ENCODE assay signal across 3 fruit fly cellular contexts in genomic region chr3L:15647712-15648621, dm6.
TF ChIP-seq lines count a peak whose summit lies in the region.

Gene comm3, minus strand, starts transcription at chr3L:15647762.
Gene CG43083, plus strand, starts transcription at chr3L:15648571.

- TF ChIP-seq CTCF in whole organism, embryonic (GFP tag; optimal IDR thresholded peaks at IDR 0.05; lab: Kevin White, UChicago), result no peak

TF ChIP-seq in whole organism, embryonic, 481 proteins besides CTCF, POLR2A, EP300 and RAD21:
- TF ChIP-seq croc (GFP tag; conservative IDR thresholded peaks at IDR 0.05; lab: Robert Waterston, UW) (no peak), sens (GFP tag; lab: Kevin White, UChicago) (peak; percentile 52), ase (GFP tag; IDR thresholded peaks at IDR 0.05; lab: Robert Waterston, UW) (no peak), salm (tag; optimal IDR thresholded peaks at IDR 0.05; lab: Kevin White, UChicago) (no peak), cg (GFP tag; optimal IDR thresholded peaks at IDR 0.05; lab: Kevin White, UChicago) (no peak), bcd (GFP tag; optimal IDR thresholded peaks at IDR 0.05; lab: Kevin White, UChicago) (no peak), pfk (GFP tag; optimal IDR thresholded peaks at IDR 0.05; lab: Kevin White, UChicago) (no peak), CG6813 (GFP tag; optimal IDR thresholded peaks at IDR 0.05; lab: Kevin White, UChicago) (peak; percentile 31), sd (tag; optimal IDR thresholded peaks at IDR 0.05; lab: Kevin White, UChicago) (peak; percentile 85), CG17568 (GFP tag; optimal IDR thresholded peaks at IDR 0.05; lab: Kevin White, UChicago) (peak; percentile 15), CG5953 (GFP tag; IDR thresholded peaks at IDR 0.05; lab: Robert Waterston, UW) (no peak), CG15011 (GFP tag; optimal IDR thresholded peaks at IDR 0.05; lab: Kevin White, UChicago) (no peak)

TF ChIP-seq in whole organism, prepupa, 60 proteins besides CTCF, POLR2A, EP300 and RAD21:
- TF ChIP-seq Eip78C (GFP tag; lab: Kevin White, UChicago), result peak; percentile 53
- no peak for TF ChIP-seq topi (GFP tag; optimal IDR thresholded peaks at IDR 0.05; lab: Kevin White, UChicago)
- TF ChIP-seq fkh (GFP tag; optimal IDR thresholded peaks at IDR 0.05; lab: Kevin White, UChicago), result peak; percentile 73
- TF ChIP-seq Sox15 (GFP tag; optimal IDR thresholded peaks at IDR 0.05; lab: Kevin White, UChicago), result no peak
- TF ChIP-seq CG34406 (GFP tag; optimal IDR thresholded peaks at IDR 0.05; lab: Kevin White, UChicago), result no peak
- no peak for TF ChIP-seq CG6163 (GFP tag; IDR thresholded peaks at IDR 0.05; lab: Robert Waterston, UW)
- no peak for TF ChIP-seq CG3032 (tag; optimal IDR thresholded peaks at IDR 0.05; lab: Kevin White, UChicago)
TF ChIP-seq in whole organism, prepupa: peak in this region for 2.

TF ChIP-seq in whole organism, wandering third instar larva, 38 proteins besides CTCF, POLR2A, EP300 and RAD21:
- TF ChIP-seq Hr78 (GFP tag; optimal IDR thresholded peaks at IDR 0.05; lab: Kevin White, UChicago) (no peak), Jra (GFP tag; optimal IDR thresholded peaks at IDR 0.05; lab: Kevin White, UChicago) (no peak), CrebA (GFP tag; optimal IDR thresholded peaks at IDR 0.05; lab: Kevin White, UChicago; ENCODE audit: borderline replicate concordance) (peak; percentile 34), Hr83 (GFP tag; optimal IDR thresholded peaks at IDR 0.05; lab: Kevin White, UChicago; ENCODE audit: poor library complexity, severe bottlenecking) (peak; percentile 30), fru (GFP tag; optimal IDR thresholded peaks at IDR 0.05; lab: Kevin White, UChicago) (peak; percentile 32), psq (GFP tag; optimal IDR thresholded peaks at IDR 0.05; lab: Kevin White, UChicago) (no peak), sage (GFP tag; optimal IDR thresholded peaks at IDR 0.05; lab: Kevin White, UChicago) (no peak), Hnf4 (GFP tag; optimal IDR thresholded peaks at IDR 0.05; lab: Kevin White, UChicago) (no peak), woc (GFP tag; optimal IDR thresholded peaks at IDR 0.05; lab: Kevin White, UChicago) (no peak), Dif (GFP tag; optimal IDR thresholded peaks at IDR 0.05; lab: Kevin White, UChicago; ENCODE audit: partially characterized antibody) (no peak), h (GFP tag; optimal IDR thresholded peaks at IDR 0.05; lab: Kevin White, UChicago) (peak; percentile 42)
